Worm (Caenorhabditis elegans) whole organism, L1 larva: ENCODE data around the gene nspc-19.

ENCODE experiments used
- C04F5.9 ChIP-seq: sonication (generic microtip); optimal IDR thresholded peaks from 2 replicates; lab custom pipeline; 2016; ENCODE audit warnings: missing genetic modification characterization, missing compliant biosample characterization
- C34B4.2 ChIP-seq: sonication (generic microtip); optimal IDR thresholded peaks from 2 replicates; lab custom pipeline; 2017; ENCODE audit warnings: mild to moderate bottlenecking, missing genetic modification characterization, missing compliant biosample characterization
- Y116A8C.19 ChIP-seq: sonication (generic microtip); optimal IDR thresholded peaks from 2 replicates; lab custom pipeline; 2016; ENCODE audit warnings: missing compliant biosample characterization, missing genetic modification characterization, borderline replicate concordance
- aha-1 ChIP-seq: fragments of 150-350 bp; optimal IDR thresholded peaks from 2 replicates; lab custom pipeline; 2014; ENCODE audit warnings: missing biosample characterization, missing genetic modification characterization
- ama-1 ChIP-seq: fragments of 150-350 bp; optimal IDR thresholded peaks from 2 replicates; lab custom pipeline; 2014
- blmp-1 ChIP-seq: fragments of 150-350 bp; optimal IDR thresholded peaks from 2 replicates; lab custom pipeline; 2014; ENCODE audit warnings: missing biosample characterization, missing genetic modification characterization
- ceh-63 ChIP-seq: fragments of 200-800 bp; sonication (Bioruptor generic); optimal IDR thresholded peaks from 2 replicates; lab custom pipeline; 2018; ENCODE audit warnings: mild to moderate bottlenecking, missing genetic modification characterization, missing compliant biosample characterization
- ceh-8 ChIP-seq: fragments of 200-800 bp; sonication (Bioruptor generic); optimal IDR thresholded peaks from 2 replicates; lab custom pipeline; 2018; ENCODE audit warnings: mild to moderate bottlenecking, missing genetic modification characterization, moderate library complexity, missing compliant biosample characterization
- ceh-82 ChIP-seq, 3 experiments: fragments of 150-350 bp in 1 of 3; sonication (generic microtip) in 2 of 3; optimal IDR thresholded peaks; 2 replicates each; lab custom pipeline; 2014 to 2017; ENCODE audit warnings: missing biosample characterization in 3 of 3, missing genetic modification characterization in 3 of 3
- ceh-88 ChIP-seq: fragments of 200-800 bp; sonication (Bioruptor generic); IDR thresholded peaks from 2 replicates; pipeline ENCODE4 v1.3.6; 2022; ENCODE audit warnings: missing genetic modification characterization, missing compliant biosample characterization
- efl-1 ChIP-seq, 4 experiments: fragments of 150-350 bp; optimal IDR thresholded peaks in 3 of 4; peaks in 1 of 4; 1 replicate in 1 of 4; 2 replicates in 3 of 4; lab custom pipeline; 2014; ENCODE audit warnings: missing biosample characterization in 2 of 4, missing genetic modification characterization in 2 of 4, missing genetic modification reagents in 2 of 4
- elt-2 ChIP-seq: sonication (generic microtip); optimal IDR thresholded peaks from 2 replicates; lab custom pipeline; 2016; ENCODE audit warnings: missing genetic modification characterization, mild to moderate bottlenecking, inconsistent platforms, missing compliant biosample characterization, missing genetic modification reagents
- elt-3 ChIP-seq, 6 experiments: fragments of 150-350 bp in 1 of 6; sonication (generic microtip); optimal IDR thresholded peaks; 2 replicates each; lab custom pipeline; 2017 to 2018; ENCODE audit warnings: missing biosample characterization in 6 of 6, missing genetic modification characterization in 6 of 6, inconsistent platforms in 1 of 6
- ets-5 ChIP-seq: fragments of 200-800 bp; sonication (Bioruptor generic); IDR thresholded peaks from 2 replicates; pipeline ENCODE4 v1.3.6; 2022; ENCODE audit warnings: missing genetic modification characterization, missing compliant biosample characterization
- fkh-8 ChIP-seq: sonication (generic microtip); optimal IDR thresholded peaks from 2 replicates; lab custom pipeline; 2016; ENCODE audit warnings: mild to moderate bottlenecking, missing genetic modification characterization, missing compliant biosample characterization
- hpl-2 ChIP-seq: fragments of 150-350 bp; optimal IDR thresholded peaks from 2 replicates; lab custom pipeline; 2014; ENCODE audit warnings: missing biosample characterization, missing genetic modification reagents, missing genetic modification characterization
- isw-1 ChIP-seq: fragments of 200-800 bp; sonication (Bioruptor generic); IDR thresholded peaks from 2 replicates; pipeline ENCODE4 v1.3.6; 2022; ENCODE audit warnings: missing genetic modification characterization, missing compliant biosample characterization
- jun-1 ChIP-seq: fragments of 150-350 bp; optimal IDR thresholded peaks from 2 replicates; lab custom pipeline; 2014; ENCODE audit warnings: missing biosample characterization, missing genetic modification reagents, missing genetic modification characterization
- lin-13 ChIP-seq: fragments of 150-350 bp; optimal IDR thresholded peaks from 2 replicates; lab custom pipeline; 2014; ENCODE audit warnings: missing biosample characterization, missing genetic modification reagents, missing genetic modification characterization
- lin-15B ChIP-seq: fragments of 150-350 bp; sonication (generic microtip); optimal IDR thresholded peaks from 3 replicates; lab custom pipeline; 2014; ENCODE audit warnings: missing biosample characterization, missing genetic modification characterization
- lin-35 ChIP-seq, 2 experiments: fragments of 150-350 bp; optimal IDR thresholded peaks; 2 replicates each; lab custom pipeline; 2014; ENCODE audit warnings: missing biosample characterization in 2 of 2, missing genetic modification characterization in 2 of 2, missing genetic modification reagents in 2 of 2
- lin-39 ChIP-seq: fragments of 150-350 bp; optimal IDR thresholded peaks from 2 replicates; lab custom pipeline; 2014; ENCODE audit warnings: missing biosample characterization, missing genetic modification reagents, missing genetic modification characterization
- lir-3 ChIP-seq: sonication (generic microtip); optimal IDR thresholded peaks from 2 replicates; lab custom pipeline; 2016; ENCODE audit warnings: mild to moderate bottlenecking, missing genetic modification characterization, moderate library complexity, missing compliant biosample characterization; ENCODE audit not compliant: poor library complexity
- mef-2 ChIP-seq: fragments of 150-350 bp; optimal IDR thresholded peaks from 2 replicates; lab custom pipeline; 2014; ENCODE audit warnings: missing biosample characterization, missing genetic modification characterization
- nhr-12 ChIP-seq: sonication (generic microtip); optimal IDR thresholded peaks from 2 replicates; lab custom pipeline; 2017; ENCODE audit warnings: missing biosample characterization, missing genetic modification characterization
- nhr-19 ChIP-seq: fragments of 200-800 bp; sonication (Bioruptor generic); conservative IDR thresholded peaks from 2 replicates; pipeline ENCODE4 v1.3.6; 2022; ENCODE audit warnings: missing genetic modification characterization, missing compliant biosample characterization
- nhr-20 ChIP-seq: sonication (generic microtip); optimal IDR thresholded peaks from 2 replicates; lab custom pipeline; 2016; ENCODE audit warnings: mild to moderate bottlenecking, missing genetic modification characterization, missing compliant biosample characterization
- nhr-237 ChIP-seq: fragments of 150-350 bp; optimal IDR thresholded peaks from 2 replicates; lab custom pipeline; 2014; ENCODE audit warnings: missing biosample characterization, missing genetic modification characterization
- nhr-28 ChIP-seq: fragments of 150-350 bp; optimal IDR thresholded peaks from 2 replicates; lab custom pipeline; 2014; ENCODE audit warnings: missing biosample characterization, missing genetic modification characterization
- nhr-71 ChIP-seq: sonication (generic microtip); optimal IDR thresholded peaks from 2 replicates; lab custom pipeline; 2016; ENCODE audit warnings: mild to moderate bottlenecking, missing genetic modification characterization, moderate library complexity, missing compliant biosample characterization
- nhr-76 ChIP-seq: sonication (generic microtip); optimal IDR thresholded peaks from 2 replicates; lab custom pipeline; 2017; ENCODE audit warnings: missing biosample characterization, missing genetic modification characterization
- nhr-85 ChIP-seq: sonication (generic microtip); peaks from one replicate; lab custom pipeline; 2016; ENCODE audit warnings: missing genetic modification characterization, inconsistent platforms, missing compliant biosample characterization
- pag-3 ChIP-seq: sonication (generic microtip); optimal IDR thresholded peaks from 2 replicates; lab custom pipeline; 2017; ENCODE audit warnings: missing genetic modification characterization, mild to moderate bottlenecking, missing compliant biosample characterization, antibody characterized with exemption, borderline replicate concordance; ENCODE audit not compliant: insufficient read depth
- pax-3 ChIP-seq: fragments of 200-800 bp; sonication (Bioruptor generic); optimal IDR thresholded peaks from 2 replicates; lab custom pipeline; 2018; ENCODE audit warnings: mild to moderate bottlenecking, missing genetic modification characterization, moderate library complexity, missing compliant biosample characterization
- rnt-1 ChIP-seq: sonication (generic microtip); optimal IDR thresholded peaks from 2 replicates; lab custom pipeline; 2016; ENCODE audit warnings: mild to moderate bottlenecking, missing genetic modification characterization, moderate library complexity, missing compliant biosample characterization
- skn-1 ChIP-seq: fragments of 150-350 bp; optimal IDR thresholded peaks from 2 replicates; lab custom pipeline; 2014; ENCODE audit warnings: missing biosample characterization, missing genetic modification characterization
- snpc-4 ChIP-seq: fragments of 150-350 bp; optimal IDR thresholded peaks from 2 replicates; lab custom pipeline; 2014; ENCODE audit warnings: missing biosample characterization, missing genetic modification characterization
- snu-23 ChIP-seq: sonication (generic microtip); optimal IDR thresholded peaks from 2 replicates; lab custom pipeline; 2016; ENCODE audit warnings: missing genetic modification characterization, missing compliant biosample characterization
- sox-4 ChIP-seq: sonication (generic microtip); optimal IDR thresholded peaks from 2 replicates; lab custom pipeline; 2016; ENCODE audit warnings: missing genetic modification characterization, missing compliant biosample characterization
- sup-37 ChIP-seq: fragments of 200-800 bp; sonication (Bioruptor generic); optimal IDR thresholded peaks from 2 replicates; lab custom pipeline; 2018; ENCODE audit warnings: mild to moderate bottlenecking, missing genetic modification characterization, missing compliant biosample characterization
- swsn-7 ChIP-seq: sonication (generic microtip); optimal IDR thresholded peaks from 2 replicates; lab custom pipeline; 2016; ENCODE audit warnings: missing genetic modification characterization, missing compliant biosample characterization
- tlp-1 ChIP-seq: fragments of 150-350 bp; optimal IDR thresholded peaks from 2 replicates; lab custom pipeline; 2014; ENCODE audit warnings: missing biosample characterization, missing genetic modification characterization
- unc-62 ChIP-seq: fragments of 150-350 bp; optimal IDR thresholded peaks from 2 replicates; lab custom pipeline; 2014; ENCODE audit warnings: missing biosample characterization, missing genetic modification reagents, missing genetic modification characterization
- unc-98 ChIP-seq: fragments of 200-800 bp; sonication (Bioruptor generic); IDR thresholded peaks from 2 replicates; pipeline ENCODE4 v1.3.6; 2022; ENCODE audit warnings: missing genetic modification characterization, missing compliant biosample characterization
- zip-4 ChIP-seq: fragments of 200-800 bp; sonication (Bioruptor generic); optimal IDR thresholded peaks from 2 replicates; lab custom pipeline; 2018; ENCODE audit warnings: mild to moderate bottlenecking, missing genetic modification characterization, moderate library complexity, missing compliant biosample characterization
- ztf-11 ChIP-seq, 2 experiments: sonication (generic microtip); optimal IDR thresholded peaks; 2 replicates each; lab custom pipeline; 2016 to 2017; ENCODE audit warnings: missing genetic modification characterization in 2 of 2, missing biosample characterization in 1 of 2, missing compliant biosample characterization in 1 of 2

Gene nspc-19

DNA sequence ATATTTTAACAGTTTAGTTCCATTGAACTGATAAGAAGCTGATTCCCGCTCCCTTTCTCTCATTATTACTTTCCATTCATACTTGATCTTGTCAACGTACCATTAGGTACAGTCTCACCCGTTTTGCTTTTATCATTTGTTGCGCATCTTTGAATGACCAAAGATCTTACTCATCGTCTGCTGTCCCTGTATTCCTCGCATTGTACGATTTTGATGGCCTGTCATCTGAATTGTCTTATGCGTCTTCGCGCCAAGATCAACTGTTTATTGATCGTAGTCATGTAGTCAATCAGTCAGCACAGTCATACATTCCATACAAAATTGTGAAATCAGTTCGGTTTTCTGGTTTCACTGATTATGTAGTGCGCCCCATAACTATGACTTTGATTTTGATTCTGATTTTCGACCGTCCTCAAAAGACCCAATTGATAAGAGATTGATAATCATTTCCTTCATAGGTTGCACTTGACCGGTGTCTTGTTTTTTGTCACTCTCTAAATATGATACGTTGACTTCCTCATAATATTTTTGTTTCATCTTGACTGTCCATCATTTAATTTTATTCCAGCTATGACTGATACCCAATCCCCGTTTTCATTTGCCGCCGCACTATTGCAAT is 29.5 kb downstream of the nspc-19 start, which contains the start of gene nhr-3:
TSS of gene nhr-3 (plus strand) at position 569 of the 619 bp plus-strand sequence.
- TF ChIP-seq nhr-12 (tag; lab: Kevin White, UChicago): no peak
- TF ChIP-seq rnt-1 (tag; lab: Kevin White, UChicago): no peak
- TF ChIP-seq isw-1 (GFP tag; lab: Robert Waterston, UW): no peak
- no peak for TF ChIP-seq efl-1 (optimal IDR thresholded peaks at IDR 0.05; lab: Kevin White, UChicago)
- TF ChIP-seq efl-1 (GFP tag; optimal IDR thresholded peaks at IDR 0.05 in 1 of 2; lab: Kevin White, UChicago): peak in 1 of 2 experiments; percentile 31
- peak in 1 of 2 experiments; percentile 63 for TF ChIP-seq lin-35 (GFP tag; optimal IDR thresholded peaks at IDR 0.05; lab: Kevin White, UChicago)
- no peak for TF ChIP-seq snpc-4 (tag; lab: Kevin White, UChicago)
- no peak for TF ChIP-seq nhr-237
- no peak for TF ChIP-seq unc-98 (GFP tag; lab: Robert Waterston, UW)
- peak in 4 of 6 experiments; percentile 27 to 70 (median 48) for TF ChIP-seq elt-3 (tag; optimal IDR thresholded peaks at IDR 0.05; lab: Kevin White, UChicago)
- TF ChIP-seq unc-62: no peak
- TF ChIP-seq hpl-2 (GFP tag; lab: Kevin White, UChicago): no peak
- peak; percentile 75 for TF ChIP-seq nhr-85 (tag; lab: Kevin White, UChicago)
- TF ChIP-seq nhr-19 (GFP tag; lab: Robert Waterston, UW): peak; percentile 10
- no peak for TF ChIP-seq nhr-28 (tag; lab: Kevin White, UChicago)
- TF ChIP-seq nhr-71: peak; percentile 37
- TF ChIP-seq sox-4 (tag; lab: Kevin White, UChicago): no peak
- no peak for TF ChIP-seq lin-13
- no peak for TF ChIP-seq fkh-8 (tag; lab: Kevin White, UChicago)
- peak; percentile 38 for TF ChIP-seq elt-2
- no peak for TF ChIP-seq C34B4.2 (tag; lab: Kevin White, UChicago)
- no peak for TF ChIP-seq Y116A8C.19 (tag; lab: Kevin White, UChicago)
- no peak for TF ChIP-seq C04F5.9 (tag; lab: Kevin White, UChicago)
- no peak for TF ChIP-seq lin-39 (tag; lab: Kevin White, UChicago)
- TF ChIP-seq jun-1 (tag; lab: Kevin White, UChicago): peak; percentile 27
- no peak for TF ChIP-seq mef-2
- no peak for TF ChIP-seq tlp-1 (tag; lab: Kevin White, UChicago)
- no peak for TF ChIP-seq pax-3 (tag; lab: Kevin White, UChicago)
- TF ChIP-seq lir-3: no peak
- peak; percentile 82 for TF ChIP-seq nhr-20
- peak; percentile 84 for TF ChIP-seq blmp-1
- no peak for TF ChIP-seq snu-23 (GFP tag; lab: Kevin White, UChicago)
- no peak for TF ChIP-seq skn-1 (tag; lab: Kevin White, UChicago)
- no peak for TF ChIP-seq zip-4 (GFP tag; lab: Kevin White, UChicago)
- no peak for TF ChIP-seq nhr-76 (tag; lab: Kevin White, UChicago)

DNA sequence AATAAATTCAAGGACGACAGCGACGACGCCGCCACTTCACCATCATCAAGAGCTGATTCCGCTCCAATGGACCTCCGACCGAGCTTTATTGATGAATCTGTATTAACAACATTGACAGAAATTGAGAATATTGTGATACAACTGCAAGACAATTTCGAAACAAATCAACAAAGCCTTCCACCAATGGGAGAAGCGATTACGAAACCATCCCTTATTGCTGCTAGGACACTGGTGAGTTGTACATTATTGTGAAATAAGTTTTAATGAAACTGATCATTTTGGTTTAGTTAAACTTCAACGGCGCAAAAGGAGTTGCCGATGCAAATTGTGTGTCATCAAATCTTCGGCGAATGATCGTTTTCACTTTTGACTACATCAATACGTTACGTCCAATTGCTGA is 30.6 kb downstream of the nspc-19 start:
- peak in 1 of 3 experiments; percentile 26 for TF ChIP-seq ceh-82 (tag; optimal IDR thresholded peaks at IDR 0.05; lab: Kevin White, UChicago)
- no peak for TF ChIP-seq ceh-8 (GFP tag; lab: Kevin White, UChicago)
- TF ChIP-seq blmp-1: peak; percentile 72
- peak; percentile 36 for TF ChIP-seq skn-1 (tag; lab: Kevin White, UChicago)

DNA sequence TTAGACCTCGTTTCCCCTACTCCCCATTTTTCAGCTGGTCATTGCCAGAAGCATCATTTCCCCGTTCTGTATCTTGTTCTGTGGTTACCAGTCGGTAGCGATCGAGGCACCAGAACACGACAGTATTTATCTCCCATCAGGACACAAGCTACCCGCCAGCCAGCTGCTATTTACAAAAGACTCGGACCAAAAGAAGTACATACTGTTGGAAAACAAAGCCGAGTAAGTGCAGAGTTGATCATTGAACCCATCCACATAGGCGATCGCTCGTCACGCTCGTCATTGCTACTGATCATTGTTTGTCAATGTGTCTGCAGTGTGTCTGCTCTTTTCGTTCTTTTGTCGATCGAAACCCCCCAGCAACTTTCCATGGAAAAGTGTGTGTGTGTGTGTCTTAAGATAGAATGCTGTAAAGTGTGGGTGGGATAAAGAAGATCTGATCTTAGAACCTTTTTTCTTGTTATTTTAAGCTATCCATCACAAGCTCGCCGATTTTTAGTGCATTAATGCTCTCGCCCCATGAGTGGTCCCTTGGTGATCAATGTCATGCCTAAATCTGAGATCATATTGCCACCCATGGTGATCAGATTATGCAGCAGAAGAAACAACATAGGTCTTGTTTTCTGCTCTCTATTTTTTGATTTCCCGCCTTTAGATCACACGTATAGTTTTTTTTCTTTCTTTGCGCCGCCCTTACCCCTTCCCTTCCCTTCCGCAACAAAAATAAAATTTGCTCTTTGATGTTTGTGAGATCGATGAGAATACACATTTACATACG is 31.2 kb downstream of the nspc-19 start:
- no peak for TF ChIP-seq efl-1 (optimal IDR thresholded peaks at IDR 0.05; lab: Kevin White, UChicago)
- peak; percentile 3 to 93 for TF ChIP-seq efl-1 (GFP tag; optimal IDR thresholded peaks at IDR 0.05 in 1 of 2; lab: Kevin White, UChicago)
- no peak for TF ChIP-seq elt-3 (tag; optimal IDR thresholded peaks at IDR 0.05; lab: Kevin White, UChicago)
- no peak for TF ChIP-seq lin-13
- TF ChIP-seq aha-1 (tag; lab: Kevin White, UChicago): no peak
- no peak for TF ChIP-seq C34B4.2 (tag; lab: Kevin White, UChicago)
- no peak for TF ChIP-seq ama-1
- no peak for TF ChIP-seq ets-5 (GFP tag; lab: Robert Waterston, UW)
- TF ChIP-seq nhr-85 (tag; lab: Kevin White, UChicago): no peak
- TF ChIP-seq nhr-19 (GFP tag; lab: Robert Waterston, UW): peak; percentile 10; the same call in 1 of the 2 replicates
- TF ChIP-seq elt-2: no peak
- TF ChIP-seq ceh-63 (GFP tag; lab: Kevin White, UChicago): no peak
- 0 out of 2 replicates have a peak, but pooled peaks have one; percentile 20 for TF ChIP-seq unc-98 (GFP tag; lab: Robert Waterston, UW)
- no peak for TF ChIP-seq ztf-11 (tag; optimal IDR thresholded peaks at IDR 0.05; lab: Kevin White, UChicago)
- no peak for TF ChIP-seq ceh-88
- TF ChIP-seq lin-15B (tag; lab: Kevin White, UChicago): no peak
- TF ChIP-seq sup-37 (GFP tag; lab: Kevin White, UChicago): no peak
- TF ChIP-seq blmp-1: no peak
- TF ChIP-seq pax-3 (tag; lab: Kevin White, UChicago): no peak
- TF ChIP-seq swsn-7: no peak
- TF ChIP-seq pag-3 (tag; lab: Kevin White, UChicago): no peak
